Worm (Caenorhabditis elegans): Measurements from ENCODE around the gene pei-2.

pei-2 gene

ce11 chrV:1049334-1049733 lies 26.1 kb upstream of the pei-2 start:
- no peak for TF ChIP-seq ztf-4 (tag; optimal IDR thresholded peaks at IDR 0.05)
- no peak for TF ChIP-seq nhr-21 (tag; optimal IDR thresholded peaks at IDR 0.05)
- TF ChIP-seq Y55F3AM.14 (GFP tag; optimal IDR thresholded peaks at IDR 0.05) = no peak
- TF ChIP-seq sma-9 (GFP tag; optimal IDR thresholded peaks at IDR 0.05) = no peak
- no peak for TF ChIP-seq sma-9 (tag; optimal IDR thresholded peaks at IDR 0.05)
- TF ChIP-seq elt-1 (tag; optimal IDR thresholded peaks at IDR 0.05) = no peak
- TF ChIP-seq dmd-4 (tag; optimal IDR thresholded peaks at IDR 0.05) = no peak
- TF ChIP-seq egl-27 (tag; optimal IDR thresholded peaks at IDR 0.05) = no peak
- TF ChIP-seq ceh-82 (tag; optimal IDR thresholded peaks at IDR 0.05) = no peak
- TF ChIP-seq ama-1 (optimal IDR thresholded peaks at IDR 0.05) = no peak
- no peak for TF ChIP-seq F13H6.1 (tag; optimal IDR thresholded peaks at IDR 0.05)
- TF ChIP-seq unc-55 (GFP tag; optimal IDR thresholded peaks at IDR 0.05) = peak; percentile 43
- no peak for TF ChIP-seq sma-3 (GFP tag; optimal IDR thresholded peaks at IDR 0.05)
- no peak for TF ChIP-seq ZK546.5 (tag; optimal IDR thresholded peaks at IDR 0.05)
- TF ChIP-seq ztf-1 (GFP tag; conservative IDR thresholded peaks at IDR 0.05) = no peak
- TF ChIP-seq nhr-25 (tag; optimal IDR thresholded peaks at IDR 0.05) = no peak
- TF ChIP-seq C34F6.9 (tag; optimal IDR thresholded peaks at IDR 0.05) = peak; percentile 21
- no peak for TF ChIP-seq ceh-16 (tag; optimal IDR thresholded peaks at IDR 0.05)
- TF ChIP-seq fos-1 (tag; optimal IDR thresholded peaks at IDR 0.05) = peak; percentile 8

- TF ChIP-seq zag-1 (tag; optimal IDR thresholded peaks at IDR 0.05) (no peak), unc-39 (tag; optimal IDR thresholded peaks at IDR 0.05) (no peak), nhr-6 (tag; optimal IDR thresholded peaks at IDR 0.05) (no peak), nhr-11 (tag; optimal IDR thresholded peaks at IDR 0.05) (no peak), mbf-1 (tag; optimal IDR thresholded peaks at IDR 0.05) (no peak), alr-1 (tag; optimal IDR thresholded peaks at IDR 0.05) (no peak), crh-2 (tag; optimal IDR thresholded peaks at IDR 0.05) (no peak), blmp-1 (tag; optimal IDR thresholded peaks at IDR 0.05; ENCODE audit: insufficient read depth) (no peak), ztf-11 (tag; optimal IDR thresholded peaks at IDR 0.05) (no peak)
Measured at ce11 chrV:1048482-1048881, 25.2 kb upstream of the pei-2 start, which contains the start of gene nra-4. TSS of gene nra-4 (minus strand) at chrV:1048582.

ce11 chrV:1047251-1047650 lies 24.0 kb upstream of the pei-2 start:
- TF ChIP-seq nhr-12 (tag; optimal IDR thresholded peaks at IDR 0.05) = no peak
- TF ChIP-seq unc-55 (GFP tag; optimal IDR thresholded peaks at IDR 0.05) = no peak
- no peak for TF ChIP-seq R02D3.7 (tag; optimal IDR thresholded peaks at IDR 0.05)
- no peak for TF ChIP-seq nhr-21 (tag; optimal IDR thresholded peaks at IDR 0.05)
- TF ChIP-seq ZK546.5 (tag; optimal IDR thresholded peaks at IDR 0.05) = no peak
- TF ChIP-seq ceh-82 (tag; optimal IDR thresholded peaks at IDR 0.05) = no peak
- no peak for TF ChIP-seq alr-1 (tag; optimal IDR thresholded peaks at IDR 0.05)
- TF ChIP-seq nhr-10 (tag; optimal IDR thresholded peaks at IDR 0.05) = no peak
- TF ChIP-seq elt-3 (tag; optimal IDR thresholded peaks at IDR 0.05) = no peak
- TF ChIP-seq fos-1 (tag; optimal IDR thresholded peaks at IDR 0.05) = no peak
- TF ChIP-seq skn-1 (tag; optimal IDR thresholded peaks at IDR 0.05) = no peak
- no peak for TF ChIP-seq sma-9 (GFP tag; optimal IDR thresholded peaks at IDR 0.05)
- TF ChIP-seq sma-9 (tag; optimal IDR thresholded peaks at IDR 0.05) = no peak
- no peak for TF ChIP-seq sma-3 (GFP tag; optimal IDR thresholded peaks at IDR 0.05)

ce11 chrV:1038074-1038473 lies 14.8 kb upstream of the pei-2 start:
- TF ChIP-seq ztf-11 (tag; optimal IDR thresholded peaks at IDR 0.05) (no peak), lin-11 (tag; optimal IDR thresholded peaks at IDR 0.05) (no peak), unc-55 (GFP tag; optimal IDR thresholded peaks at IDR 0.05) (no peak), nhr-23 (tag; optimal IDR thresholded peaks at IDR 0.05) (no peak), sem-4 (tag; optimal IDR thresholded peaks at IDR 0.05) (no peak), Y55F3AM.14 (GFP tag; optimal IDR thresholded peaks at IDR 0.05) (no peak)

ce11 chrV:1033304-1033703 lies 10.0 kb upstream of the pei-2 start, which contains the start of gene flp-34:
TSS of gene flp-34 (minus strand) at chrV:1033404.
- TF ChIP-seq unc-39 (tag; optimal IDR thresholded peaks at IDR 0.05) (no peak), nhr-11 (tag; optimal IDR thresholded peaks at IDR 0.05) (no peak), ceh-82 (tag; optimal IDR thresholded peaks at IDR 0.05) (no peak), mbf-1 (tag; optimal IDR thresholded peaks at IDR 0.05) (no peak), sma-9 (GFP tag; optimal IDR thresholded peaks at IDR 0.05) (no peak), sma-9 (tag; optimal IDR thresholded peaks at IDR 0.05) (no peak), ZK546.5 (tag; optimal IDR thresholded peaks at IDR 0.05) (no peak), skn-1 (tag; optimal IDR thresholded peaks at IDR 0.05) (no peak), ceh-16 (tag; optimal IDR thresholded peaks at IDR 0.05) (no peak), ama-1 (optimal IDR thresholded peaks at IDR 0.05) (no peak), zag-1 (tag; optimal IDR thresholded peaks at IDR 0.05) (no peak), nhr-129 (tag; optimal IDR thresholded peaks at IDR 0.05) (no peak), unc-55 (GFP tag; optimal IDR thresholded peaks at IDR 0.05) (no peak), nhr-21 (tag; optimal IDR thresholded peaks at IDR 0.05) (no peak)

Measured in whole organism, L2 larva.